Worm (Caenorhabditis elegans) whole organism, L1 larva: ENCODE measurements around the gene K03B4.8.
A peak's percentile ranks its signal among the peaks of the same experiment; 100 is the strongest.

Experiments used
- C16A3.4 ChIP-seq: fragments of 150-350 bp; optimal IDR thresholded peaks from 2 replicates; lab custom pipeline; 2014; ENCODE audit warnings: missing biosample characterization, missing genetic modification characterization
- blmp-1 ChIP-seq: fragments of 150-350 bp; optimal IDR thresholded peaks from 2 replicates; lab custom pipeline; 2014; ENCODE audit warnings: missing biosample characterization, missing genetic modification characterization
- ceh-63 ChIP-seq: fragments of 200-800 bp; sonication (Bioruptor generic); optimal IDR thresholded peaks from 2 replicates; lab custom pipeline; 2018; ENCODE audit warnings: mild to moderate bottlenecking, missing genetic modification characterization, missing compliant biosample characterization
- ceh-8 ChIP-seq: fragments of 200-800 bp; sonication (Bioruptor generic); optimal IDR thresholded peaks from 2 replicates; lab custom pipeline; 2018; ENCODE audit warnings: mild to moderate bottlenecking, missing genetic modification characterization, moderate library complexity, missing compliant biosample characterization
- ceh-88 ChIP-seq: fragments of 200-800 bp; sonication (Bioruptor generic); IDR thresholded peaks from 2 replicates; pipeline ENCODE4 v1.3.6; 2022; ENCODE audit warnings: missing genetic modification characterization, missing compliant biosample characterization
- efl-1 ChIP-seq, 4 experiments: fragments of 150-350 bp; optimal IDR thresholded peaks in 3 of 4; peaks in 1 of 4; 1 replicate in 1 of 4; 2 replicates in 3 of 4; lab custom pipeline; 2014; ENCODE audit warnings: missing biosample characterization in 2 of 4, missing genetic modification characterization in 2 of 4, missing genetic modification reagents in 2 of 4
- efl-3 ChIP-seq: fragments of 200-800 bp; sonication (Bioruptor generic); optimal IDR thresholded peaks from 2 replicates; lab custom pipeline; 2018; ENCODE audit warnings: mild to moderate bottlenecking, missing genetic modification characterization, missing compliant biosample characterization
- egl-27 ChIP-seq, 2 experiments: fragments of 150-350 bp in 1 of 2; sonication (generic microtip); optimal IDR thresholded peaks; 3 replicates each; lab custom pipeline; 2017 to 2018; ENCODE audit warnings: missing biosample characterization in 2 of 2, missing genetic modification characterization in 2 of 2, missing genetic modification reagents in 2 of 2
- elt-3 ChIP-seq, 6 experiments: fragments of 150-350 bp in 1 of 6; sonication (generic microtip); optimal IDR thresholded peaks; 2 replicates each; lab custom pipeline; 2017 to 2018; ENCODE audit warnings: missing biosample characterization in 6 of 6, missing genetic modification characterization in 6 of 6, inconsistent platforms in 1 of 6
- fkh-4 ChIP-seq: sonication (generic microtip); optimal IDR thresholded peaks from 2 replicates; lab custom pipeline; 2016; ENCODE audit warnings: missing compliant biosample characterization, missing genetic modification characterization, borderline replicate concordance
- fos-1 ChIP-seq: fragments of 150-350 bp; optimal IDR thresholded peaks from 2 replicates; lab custom pipeline; 2014; ENCODE audit warnings: missing biosample characterization, missing genetic modification characterization
- grh-1 ChIP-seq: fragments of 200-800 bp; sonication (Bioruptor generic); IDR thresholded peaks from 2 replicates; pipeline ENCODE4 v1.3.6; 2022; ENCODE audit warnings: missing genetic modification reagents, missing genetic modification characterization, missing compliant biosample characterization
- hlh-4 ChIP-seq: sonication (generic microtip); optimal IDR thresholded peaks from 2 replicates; lab custom pipeline; 2016; ENCODE audit warnings: mild to moderate bottlenecking, missing genetic modification characterization, missing compliant biosample characterization
- hpl-2 ChIP-seq: fragments of 150-350 bp; optimal IDR thresholded peaks from 2 replicates; lab custom pipeline; 2014; ENCODE audit warnings: missing biosample characterization, missing genetic modification reagents, missing genetic modification characterization
- irx-1 ChIP-seq: sonication (generic microtip); optimal IDR thresholded peaks from 2 replicates; lab custom pipeline; 2016; ENCODE audit warnings: missing genetic modification characterization, missing compliant biosample characterization
- lin-13 ChIP-seq: fragments of 150-350 bp; optimal IDR thresholded peaks from 2 replicates; lab custom pipeline; 2014; ENCODE audit warnings: missing biosample characterization, missing genetic modification reagents, missing genetic modification characterization
- lin-14 ChIP-seq: fragments of 200-800 bp; sonication (Bioruptor generic); optimal IDR thresholded peaks from 2 replicates; lab custom pipeline; 2018; ENCODE audit warnings: mild to moderate bottlenecking, missing genetic modification characterization, moderate library complexity, missing compliant biosample characterization
- lin-35 ChIP-seq, 2 experiments: fragments of 150-350 bp; optimal IDR thresholded peaks; 2 replicates each; lab custom pipeline; 2014; ENCODE audit warnings: missing biosample characterization in 2 of 2, missing genetic modification characterization in 2 of 2, missing genetic modification reagents in 2 of 2
- lir-3 ChIP-seq: sonication (generic microtip); optimal IDR thresholded peaks from 2 replicates; lab custom pipeline; 2016; ENCODE audit warnings: mild to moderate bottlenecking, missing genetic modification characterization, moderate library complexity, missing compliant biosample characterization; ENCODE audit not compliant: poor library complexity
- lsy-2 ChIP-seq, 2 experiments: fragments of 150-350 bp; optimal IDR thresholded peaks; 2 replicates each; lab custom pipeline; 2014; ENCODE audit warnings: missing biosample characterization in 2 of 2, missing genetic modification characterization in 2 of 2
- mab-9 ChIP-seq: fragments of 200-800 bp; sonication (Bioruptor generic); IDR thresholded peaks from 2 replicates; pipeline ENCODE4 v1.3.6; 2022; ENCODE audit warnings: missing genetic modification reagents, missing genetic modification characterization, missing compliant biosample characterization
- mef-2 ChIP-seq: fragments of 150-350 bp; optimal IDR thresholded peaks from 2 replicates; lab custom pipeline; 2014; ENCODE audit warnings: missing biosample characterization, missing genetic modification characterization
- nhr-11 ChIP-seq: fragments of 150-350 bp; optimal IDR thresholded peaks from 2 replicates; lab custom pipeline; 2014; ENCODE audit warnings: missing biosample characterization, missing genetic modification characterization
- nhr-20 ChIP-seq: sonication (generic microtip); optimal IDR thresholded peaks from 2 replicates; lab custom pipeline; 2016; ENCODE audit warnings: mild to moderate bottlenecking, missing genetic modification characterization, missing compliant biosample characterization
- nhr-237 ChIP-seq: fragments of 150-350 bp; optimal IDR thresholded peaks from 2 replicates; lab custom pipeline; 2014; ENCODE audit warnings: missing biosample characterization, missing genetic modification characterization
- nhr-28 ChIP-seq: fragments of 150-350 bp; optimal IDR thresholded peaks from 2 replicates; lab custom pipeline; 2014; ENCODE audit warnings: missing biosample characterization, missing genetic modification characterization
- nhr-71 ChIP-seq: sonication (generic microtip); optimal IDR thresholded peaks from 2 replicates; lab custom pipeline; 2016; ENCODE audit warnings: mild to moderate bottlenecking, missing genetic modification characterization, moderate library complexity, missing compliant biosample characterization
- nhr-76 ChIP-seq: sonication (generic microtip); optimal IDR thresholded peaks from 2 replicates; lab custom pipeline; 2017; ENCODE audit warnings: missing biosample characterization, missing genetic modification characterization
- nhr-85 ChIP-seq: sonication (generic microtip); peaks from one replicate; lab custom pipeline; 2016; ENCODE audit warnings: missing genetic modification characterization, inconsistent platforms, missing compliant biosample characterization
- nhr-90 ChIP-seq: sonication (generic microtip); optimal IDR thresholded peaks from 2 replicates; lab custom pipeline; 2016; ENCODE audit warnings: mild to moderate bottlenecking, missing genetic modification characterization, missing compliant biosample characterization; ENCODE audit not compliant: poor library complexity
- pqm-1 ChIP-seq: sonication (generic microtip); optimal IDR thresholded peaks from 3 replicates; lab custom pipeline; 2017; ENCODE audit warnings: missing biosample characterization, missing genetic modification characterization
- snpc-4 ChIP-seq: fragments of 150-350 bp; optimal IDR thresholded peaks from 2 replicates; lab custom pipeline; 2014; ENCODE audit warnings: missing biosample characterization, missing genetic modification characterization
- snu-23 ChIP-seq: sonication (generic microtip); optimal IDR thresholded peaks from 2 replicates; lab custom pipeline; 2016; ENCODE audit warnings: missing genetic modification characterization, missing compliant biosample characterization
- sptf-1 ChIP-seq: fragments of 150-350 bp; optimal IDR thresholded peaks from 2 replicates; lab custom pipeline; 2014; ENCODE audit warnings: missing biosample characterization, missing genetic modification characterization
- tbx-2 ChIP-seq: sonication (generic microtip); optimal IDR thresholded peaks from 2 replicates; lab custom pipeline; 2016; ENCODE audit warnings: missing genetic modification characterization, missing compliant biosample characterization
- unc-130 ChIP-seq: fragments of 150-350 bp; optimal IDR thresholded peaks from 2 replicates; lab custom pipeline; 2017; ENCODE audit warnings: missing biosample characterization, missing genetic modification characterization, inconsistent platforms
- unc-30 ChIP-seq: sonication (generic microtip); optimal IDR thresholded peaks from 2 replicates; lab custom pipeline; 2017; ENCODE audit warnings: missing biosample characterization, missing genetic modification characterization
- unc-98 ChIP-seq: fragments of 200-800 bp; sonication (Bioruptor generic); IDR thresholded peaks from 2 replicates; pipeline ENCODE4 v1.3.6; 2022; ENCODE audit warnings: missing genetic modification characterization, missing compliant biosample characterization

K03B4.8 gene

ce11 chrV:4642691-4643090 lies 31.7 kb downstream of the K03B4.8 start, which contains the start of gene soc-1:
Gene soc-1, plus strand, starts transcription at chrV:4642952.
- TF ChIP-seq mab-9 (no peak), irx-1 (tag; lab: Kevin White, UChicago) (no peak), nhr-76 (tag; lab: Kevin White, UChicago) (no peak), nhr-28 (tag; lab: Kevin White, UChicago) (no peak), snu-23 (no peak), nhr-71 (no peak), tbx-2 (tag; lab: Kevin White, UChicago) (no peak), unc-130 (no peak), lin-35 (GFP tag; optimal IDR thresholded peaks at IDR 0.05; lab: Kevin White, UChicago) (no peak), egl-27 (tag; optimal IDR thresholded peaks at IDR 0.05; lab: Kevin White, UChicago) (no peak), sptf-1 (no peak), nhr-90 (tag; lab: Kevin White, UChicago) (no peak), efl-3 (GFP tag; lab: Kevin White, UChicago) (no peak), grh-1 (no peak), fos-1 (tag; lab: Kevin White, UChicago) (no peak)
- TF ChIP-seq, all 84 proteins: peak for 0

DNA sequence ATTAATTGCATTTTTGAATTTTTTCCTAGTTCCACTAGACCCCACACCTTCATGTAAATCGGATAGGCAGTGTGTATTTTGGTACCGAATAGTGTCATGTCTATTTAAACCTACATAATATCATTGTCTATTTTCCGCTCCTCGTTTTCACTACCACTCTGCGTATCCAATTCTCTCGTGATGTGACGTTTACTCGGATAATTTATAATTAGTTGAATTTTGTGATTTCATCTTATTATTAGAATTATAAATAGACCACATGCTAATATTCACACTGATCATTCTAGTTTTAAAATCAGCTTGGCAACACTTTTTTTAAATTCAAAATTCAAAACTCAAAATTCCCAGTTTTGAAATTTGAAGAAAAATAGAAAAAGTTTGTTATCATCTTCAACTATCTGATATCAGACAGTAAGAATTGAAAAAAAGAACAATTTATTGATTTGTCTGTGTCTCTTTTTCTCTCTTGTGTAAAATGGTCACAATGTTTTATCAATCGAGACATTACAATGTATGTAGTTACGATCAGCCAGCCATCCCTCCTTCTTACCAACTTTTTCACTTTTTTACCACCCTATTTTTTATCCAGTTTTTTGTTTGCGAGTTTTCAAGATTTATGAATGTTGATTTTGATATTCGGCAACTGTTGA lies 33.8 kb downstream of the K03B4.8 start:
- no peak for TF ChIP-seq unc-98
- TF ChIP-seq ceh-8 (GFP tag; lab: Kevin White, UChicago): peak; percentile 91
- TF ChIP-seq lin-35 (GFP tag; optimal IDR thresholded peaks at IDR 0.05; lab: Kevin White, UChicago): peak in 1 of 2 experiments; percentile 3
- TF ChIP-seq nhr-85 (tag; lab: Kevin White, UChicago): peak; percentile 52
- no peak for TF ChIP-seq mef-2 (tag; lab: Kevin White, UChicago)
- TF ChIP-seq unc-30: no peak
- TF ChIP-seq nhr-71: peak; percentile 48
- TF ChIP-seq elt-3 (tag; optimal IDR thresholded peaks at IDR 0.05; lab: Kevin White, UChicago): peak in 2 of 6 experiments; percentile 35 to 58
- peak in 1 of 2 experiments; percentile 8 for TF ChIP-seq lsy-2 (tag; optimal IDR thresholded peaks at IDR 0.05; lab: Kevin White, UChicago)
- TF ChIP-seq pqm-1 (tag; lab: Kevin White, UChicago): no peak
- TF ChIP-seq snu-23: no peak
- peak; percentile 23 for TF ChIP-seq nhr-20

DNA sequence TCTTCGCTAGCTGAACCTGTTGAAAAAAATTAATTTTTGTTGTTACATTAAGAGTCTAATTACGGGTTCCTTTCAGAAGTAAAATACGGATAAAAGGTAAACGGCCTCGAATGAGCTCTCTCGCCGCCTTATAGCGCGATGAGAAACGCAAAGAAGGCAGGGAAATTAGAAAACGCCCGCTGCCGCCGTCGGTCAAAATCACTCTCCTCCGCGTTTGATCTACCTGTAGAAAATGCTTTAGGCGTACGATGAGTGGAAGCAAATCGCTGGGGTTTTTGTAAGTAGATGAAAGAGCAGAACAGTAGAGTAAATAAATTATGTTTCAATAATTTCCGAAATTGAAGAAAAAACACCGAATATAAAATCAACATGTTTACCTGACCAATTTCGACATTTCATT lies 37.3 kb downstream of the K03B4.8 start:
- no peak for TF ChIP-seq lin-13 (GFP tag; lab: Kevin White, UChicago)
- no peak for TF ChIP-seq efl-1 (optimal IDR thresholded peaks at IDR 0.05; lab: Kevin White, UChicago)
- TF ChIP-seq efl-1 (GFP tag; optimal IDR thresholded peaks at IDR 0.05 in 1 of 2; lab: Kevin White, UChicago): no peak
- TF ChIP-seq nhr-237 (tag; lab: Kevin White, UChicago): no peak
- TF ChIP-seq hpl-2 (GFP tag; lab: Kevin White, UChicago): no peak
- no peak for TF ChIP-seq grh-1
- no peak for TF ChIP-seq nhr-11 (tag; lab: Kevin White, UChicago)
- TF ChIP-seq tbx-2 (tag; lab: Kevin White, UChicago): no peak
- TF ChIP-seq fos-1 (tag; lab: Kevin White, UChicago): no peak
- TF ChIP-seq nhr-90 (tag; lab: Kevin White, UChicago): no peak
- TF ChIP-seq elt-3 (tag; optimal IDR thresholded peaks at IDR 0.05; lab: Kevin White, UChicago): no peak
- TF ChIP-seq hlh-4 (tag; lab: Kevin White, UChicago): no peak
- TF ChIP-seq lin-14: no peak
- no peak for TF ChIP-seq C16A3.4 (tag; lab: Kevin White, UChicago)
- no peak for TF ChIP-seq ceh-63 (GFP tag; lab: Kevin White, UChicago)
- no peak for TF ChIP-seq snpc-4
- no peak for TF ChIP-seq ceh-88 (GFP tag; lab: Robert Waterston, UW)
- TF ChIP-seq lir-3: no peak
- no peak for TF ChIP-seq fkh-4 (tag; lab: Kevin White, UChicago)
- TF ChIP-seq blmp-1 (tag; lab: Kevin White, UChicago): no peak
